Fruit fly (Drosophila melanogaster): ENCODE measurements around the gene Surf6.

The Surf6 gene

DNA sequence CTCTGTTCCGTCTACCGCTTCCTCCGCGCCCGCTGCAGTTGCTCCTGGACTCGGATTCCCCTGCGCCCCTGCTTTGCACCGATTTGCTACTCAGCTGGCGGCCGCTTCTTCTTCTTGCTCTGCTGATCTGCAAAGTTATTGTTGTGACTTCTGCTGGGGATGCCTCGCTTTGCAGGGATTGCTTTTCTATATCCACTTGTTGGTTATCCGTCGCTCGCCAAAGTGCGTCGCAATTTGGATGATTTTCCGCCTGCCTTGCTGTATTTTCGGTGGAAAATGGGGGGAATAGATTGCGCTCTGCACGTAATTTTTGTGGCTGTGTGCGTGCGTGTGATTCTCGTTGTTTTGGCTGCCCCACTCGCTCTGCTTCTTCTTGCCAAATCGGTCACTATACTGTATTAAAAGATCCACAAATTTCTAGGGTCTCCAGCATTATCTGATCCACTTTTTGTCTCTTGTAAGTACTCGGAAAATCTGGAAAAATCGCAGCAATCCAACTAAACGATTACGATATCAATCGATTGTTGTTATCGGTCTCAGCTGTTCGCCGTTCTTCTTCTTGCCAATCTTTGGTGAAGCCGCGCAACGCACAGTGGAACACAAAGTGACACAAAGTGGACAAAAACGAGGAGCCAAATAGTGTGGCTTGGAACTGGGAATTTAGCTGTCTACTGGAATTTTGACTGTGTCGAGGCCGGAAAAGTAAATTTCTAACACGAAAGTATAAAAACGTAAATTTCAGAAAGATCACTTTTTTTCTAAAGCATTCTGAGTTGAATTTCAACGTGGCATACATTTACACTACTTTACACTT, 1.5 kb downstream of the Surf6 start, which contains the start of gene ClpX (continued):
- TF ChIP-seq YL-1 (GFP tag; optimal IDR thresholded peaks at IDR 0.05) (peak; percentile 65), CG34376 (GFP tag; optimal IDR thresholded peaks at IDR 0.05) (peak; percentile 37), Opbp (GFP tag; IDR thresholded peaks at IDR 0.05; ENCODE audit: partially characterized antibody) (peak; percentile 69), Rx (GFP tag; IDR thresholded peaks at IDR 0.05) (no peak), Dll (GFP tag; IDR thresholded peaks at IDR 0.05; ENCODE audit: partially characterized antibody) (peak; percentile 75), CG7745 (tag; optimal IDR thresholded peaks at IDR 0.05) (no peak), sd (tag; optimal IDR thresholded peaks at IDR 0.05) (peak; percentile 24), CG10147 (GFP tag; optimal IDR thresholded peaks at IDR 0.05) (peak; percentile 29), HLHmδ (GFP tag; optimal IDR thresholded peaks at IDR 0.05) (peak; percentile 29)

DNA sequence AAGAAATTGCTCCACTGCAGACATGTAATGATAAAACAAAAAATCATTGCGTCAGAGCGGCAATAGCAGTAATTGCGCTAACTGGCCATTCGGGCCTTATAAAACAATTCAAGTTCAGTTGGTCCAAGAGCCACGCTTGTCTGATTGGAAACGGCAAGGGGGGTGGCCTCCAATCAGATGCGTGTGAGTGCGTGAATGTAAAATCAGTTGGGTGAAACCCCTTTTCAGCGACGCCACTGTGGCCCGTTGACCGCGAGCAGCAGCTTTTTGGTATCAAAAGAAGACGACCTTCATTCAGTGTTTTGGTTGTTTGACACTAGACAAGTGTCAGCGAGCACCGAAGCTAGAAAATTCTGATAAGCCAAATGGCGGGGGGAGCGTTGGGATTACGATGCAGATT, 2.3 kb downstream of the Surf6 start:
- TF ChIP-seq dati (GFP tag; IDR thresholded peaks at IDR 0.05) (no peak), Ada2b (GFP tag; IDR thresholded peaks at IDR 0.05) (peak; percentile 25; the same call in 1 of the 2 replicates), Mrtf (GFP tag; IDR thresholded peaks at IDR 0.05) (0 out of 3 replicates have a peak, but pooled peaks have one; percentile 40), hkb (optimal IDR thresholded peaks at IDR 0.05) (no peak), hkb (GFP tag; IDR thresholded peaks at IDR 0.05) (no peak), sr (GFP tag; IDR thresholded peaks at IDR 0.05) (0 out of 3 replicates have a peak, but pooled peaks have one; percentile 22), tgo (GFP tag; IDR thresholded peaks at IDR 0.05) (peak; percentile 19; the same call in 1 of the 3 replicates), jigr1 (GFP tag; IDR thresholded peaks at IDR 0.05) (no peak), fd96Cb (tag; optimal IDR thresholded peaks at IDR 0.05) (no peak), CG4424 (GFP tag; optimal IDR thresholded peaks at IDR 0.05) (no peak), CG14710 (tag; optimal IDR thresholded peaks at IDR 0.05) (no peak), pho (GFP tag; optimal IDR thresholded peaks at IDR 0.05) (no peak), crc (GFP tag; optimal IDR thresholded peaks at IDR 0.05) (no peak), en (GFP tag; optimal IDR thresholded peaks at IDR 0.05) (no peak), cad (GFP tag; optimal IDR thresholded peaks at IDR 0.05) (no peak), CG10274 (GFP tag; optimal IDR thresholded peaks at IDR 0.05) (no peak), Bdp1 (GFP tag; optimal IDR thresholded peaks at IDR 0.05) (no peak), Chrac-16 (GFP tag; optimal IDR thresholded peaks at IDR 0.05) (no peak), chinmo (GFP tag; IDR thresholded peaks at IDR 0.05; ENCODE audit: partially characterized antibody) (peak; percentile 83; the same call in 3 of the 4 replicates), Fer1 (GFP tag; optimal IDR thresholded peaks at IDR 0.05) (peak; percentile 43), da (GFP tag; optimal IDR thresholded peaks at IDR 0.05) (no peak), wdn (GFP tag; IDR thresholded peaks at IDR 0.05) (no peak), CG6175 (GFP tag; IDR thresholded peaks at IDR 0.05) (0 out of 3 replicates have a peak, but pooled peaks have one; percentile 24), CG15011 (GFP tag; optimal IDR thresholded peaks at IDR 0.05) (no peak), row (GFP tag; IDR thresholded peaks at IDR 0.05) (peak; percentile 58; the same call in 2 of the 3 replicates), sd (tag; optimal IDR thresholded peaks at IDR 0.05) (no peak), CG31224 (GFP tag; IDR thresholded peaks at IDR 0.05) (no peak), vfl (GFP tag; optimal IDR thresholded peaks at IDR 0.05) (no peak), MESR4 (GFP tag; optimal IDR thresholded peaks at IDR 0.05) (no peak), CG4360 (GFP tag; IDR thresholded peaks at IDR 0.05) (no peak), rib (GFP tag; IDR thresholded peaks at IDR 0.05) (no peak), TFAM (GFP tag; optimal IDR thresholded peaks at IDR 0.05) (no peak), Ptx1 (GFP tag; IDR thresholded peaks at IDR 0.05) (no peak), Nf-YC (tag; optimal IDR thresholded peaks at IDR 0.05) (peak; percentile 36), Rfx (GFP tag; IDR thresholded peaks at IDR 0.05) (peak; percentile 75), sug (tag; optimal IDR thresholded peaks at IDR 0.05) (no peak), Lhr (GFP tag; optimal IDR thresholded peaks at IDR 0.05) (no peak), CG6765 (GFP tag; optimal IDR thresholded peaks at IDR 0.05) (no peak), Side (GFP tag; optimal IDR thresholded peaks at IDR 0.05) (no peak), CG4730 (GFP tag; IDR thresholded peaks at IDR 0.05) (no peak), Meics (GFP tag; optimal IDR thresholded peaks at IDR 0.05) (peak; percentile 46)
